Worm (Caenorhabditis elegans) whole organism, L2 larva: ENCODE data around the gene F44E7.5.

ENCODE experiments used
- C34F6.9 ChIP-seq: fragments of 150-350 bp; optimal IDR thresholded peaks from 2 replicates; lab custom pipeline; 2014; ENCODE audit warnings: missing biosample characterization, missing genetic modification characterization
- F13H6.1 ChIP-seq: sonication (generic microtip); optimal IDR thresholded peaks from 2 replicates; lab custom pipeline; 2016; ENCODE audit warnings: missing genetic modification characterization, missing compliant biosample characterization
- R02D3.7 ChIP-seq: fragments of 150-350 bp; optimal IDR thresholded peaks from 2 replicates; lab custom pipeline; 2014; ENCODE audit warnings: missing biosample characterization, missing genetic modification characterization
- Y55F3AM.14 ChIP-seq: fragments of 200-800 bp; sonication (Bioruptor generic); optimal IDR thresholded peaks from 2 replicates; lab custom pipeline; 2018; ENCODE audit warnings: mild to moderate bottlenecking, missing genetic modification characterization, missing compliant biosample characterization
- ZK546.5 ChIP-seq: sonication (generic microtip); optimal IDR thresholded peaks from 2 replicates; lab custom pipeline; 2017; ENCODE audit warnings: missing biosample characterization, missing genetic modification characterization
- alr-1 ChIP-seq: fragments of 150-350 bp; optimal IDR thresholded peaks from 2 replicates; lab custom pipeline; 2014; ENCODE audit warnings: missing biosample characterization, missing genetic modification characterization
- aly-2 ChIP-seq: fragments of 150-350 bp; optimal IDR thresholded peaks from 2 replicates; lab custom pipeline; 2014; ENCODE audit warnings: missing biosample characterization, missing genetic modification characterization
- ama-1 ChIP-seq: fragments of 150-350 bp; optimal IDR thresholded peaks from 2 replicates; lab custom pipeline; 2018; ENCODE audit warnings: inconsistent platforms
- blmp-1 ChIP-seq: sonication (generic microtip); optimal IDR thresholded peaks from 2 replicates; lab custom pipeline; 2017; ENCODE audit warnings: missing genetic modification characterization, mild to moderate bottlenecking, missing compliant biosample characterization, antibody characterized with exemption, moderate library complexity; ENCODE audit not compliant: insufficient read depth
- ceh-16 ChIP-seq: fragments of 150-350 bp; optimal IDR thresholded peaks from 2 replicates; lab custom pipeline; 2014; ENCODE audit warnings: missing biosample characterization, missing genetic modification characterization
- ceh-82 ChIP-seq: fragments of 150-350 bp; optimal IDR thresholded peaks from 2 replicates; lab custom pipeline; 2014; ENCODE audit warnings: missing biosample characterization, missing genetic modification characterization
- crh-2 ChIP-seq: sonication (generic microtip); optimal IDR thresholded peaks from 2 replicates; lab custom pipeline; 2017; ENCODE audit warnings: missing biosample characterization, missing genetic modification characterization
- dmd-4 ChIP-seq: sonication (generic microtip); optimal IDR thresholded peaks from 2 replicates; lab custom pipeline; 2017; ENCODE audit warnings: missing biosample characterization, missing genetic modification characterization
- egl-27 ChIP-seq: sonication (generic microtip); optimal IDR thresholded peaks from 3 replicates; lab custom pipeline; 2017; ENCODE audit warnings: missing biosample characterization, missing genetic modification reagents, missing genetic modification characterization
- elt-1 ChIP-seq: fragments of 150-350 bp; optimal IDR thresholded peaks from 2 replicates; lab custom pipeline; 2014; ENCODE audit warnings: missing biosample characterization, missing genetic modification characterization
- elt-3 ChIP-seq: sonication (generic microtip); optimal IDR thresholded peaks from 2 replicates; lab custom pipeline; 2017; ENCODE audit warnings: missing biosample characterization, missing genetic modification characterization
- fos-1 ChIP-seq: fragments of 150-350 bp; optimal IDR thresholded peaks from 2 replicates; lab custom pipeline; 2014; ENCODE audit warnings: missing biosample characterization, missing genetic modification characterization
- gmeb-1 ChIP-seq: fragments of 150-350 bp; optimal IDR thresholded peaks from 2 replicates; lab custom pipeline; 2014; ENCODE audit warnings: missing biosample characterization, missing genetic modification characterization
- lin-11 ChIP-seq: fragments of 150-350 bp; sonication (generic microtip); optimal IDR thresholded peaks from 2 replicates; lab custom pipeline; 2014; ENCODE audit warnings: missing biosample characterization, missing genetic modification characterization, inconsistent platforms, mixed read lengths
- lin-13 ChIP-seq: fragments of 150-350 bp; optimal IDR thresholded peaks from 2 replicates; lab custom pipeline; 2014; ENCODE audit warnings: missing biosample characterization, missing genetic modification reagents, missing genetic modification characterization
- lin-39 ChIP-seq: fragments of 150-350 bp; optimal IDR thresholded peaks from 2 replicates; lab custom pipeline; 2014; ENCODE audit warnings: missing biosample characterization, missing genetic modification reagents, missing genetic modification characterization
- lsy-2 ChIP-seq, 2 experiments: fragments of 150-350 bp in 1 of 2; sonication (generic microtip) in 1 of 2; optimal IDR thresholded peaks; 2 replicates each; lab custom pipeline; 2014 to 2017; ENCODE audit warnings: missing biosample characterization in 2 of 2, missing genetic modification characterization in 2 of 2
- mab-5 ChIP-seq: fragments of 150-350 bp; optimal IDR thresholded peaks from 2 replicates; lab custom pipeline; 2014; ENCODE audit warnings: missing biosample characterization, missing genetic modification characterization
- mbf-1 ChIP-seq: sonication (generic microtip); optimal IDR thresholded peaks from 2 replicates; lab custom pipeline; 2017; ENCODE audit warnings: missing biosample characterization, missing genetic modification characterization
- mdl-1 ChIP-seq, 2 experiments: fragments of 150-350 bp in 1 of 2; sonication (generic microtip) in 1 of 2; optimal IDR thresholded peaks; 2 replicates each; lab custom pipeline; 2017; ENCODE audit warnings: missing biosample characterization in 2 of 2, missing genetic modification characterization in 2 of 2
- nhr-10 ChIP-seq: sonication (generic microtip); optimal IDR thresholded peaks from 2 replicates; lab custom pipeline; 2017; ENCODE audit warnings: missing biosample characterization, missing genetic modification characterization
- nhr-11 ChIP-seq: fragments of 150-350 bp; optimal IDR thresholded peaks from 2 replicates; lab custom pipeline; 2014; ENCODE audit warnings: missing biosample characterization, missing genetic modification characterization
- nhr-12 ChIP-seq: fragments of 150-350 bp; optimal IDR thresholded peaks from 2 replicates; lab custom pipeline; 2014; ENCODE audit warnings: missing biosample characterization, missing genetic modification characterization
- nhr-129 ChIP-seq: fragments of 150-350 bp; optimal IDR thresholded peaks from 2 replicates; lab custom pipeline; 2014; ENCODE audit warnings: missing biosample characterization, missing genetic modification characterization
- nhr-21 ChIP-seq: fragments of 150-350 bp; optimal IDR thresholded peaks from 2 replicates; lab custom pipeline; 2014; ENCODE audit warnings: missing biosample characterization, missing genetic modification characterization
- nhr-23 ChIP-seq: fragments of 150-350 bp; optimal IDR thresholded peaks from 2 replicates; lab custom pipeline; 2014; ENCODE audit warnings: missing biosample characterization, missing genetic modification reagents, missing genetic modification characterization
- nhr-237 ChIP-seq: fragments of 150-350 bp; optimal IDR thresholded peaks from 2 replicates; lab custom pipeline; 2014; ENCODE audit warnings: missing biosample characterization, missing genetic modification characterization
- nhr-25 ChIP-seq: fragments of 150-350 bp; sonication (generic microtip); optimal IDR thresholded peaks from 3 replicates; lab custom pipeline; 2014; ENCODE audit warnings: missing biosample characterization, missing genetic modification characterization
- nhr-6 ChIP-seq: fragments of 150-350 bp; optimal IDR thresholded peaks from 2 replicates; lab custom pipeline; 2014; ENCODE audit warnings: missing biosample characterization, missing genetic modification characterization
- nhr-77 ChIP-seq: fragments of 150-350 bp; optimal IDR thresholded peaks from 2 replicates; lab custom pipeline; 2014; ENCODE audit warnings: missing biosample characterization, missing genetic modification characterization
- peb-1 ChIP-seq: fragments of 150-350 bp; optimal IDR thresholded peaks from 2 replicates; lab custom pipeline; 2014; ENCODE audit warnings: missing biosample characterization, missing genetic modification characterization
- sem-4 ChIP-seq: fragments of 150-350 bp; optimal IDR thresholded peaks from 2 replicates; lab custom pipeline; 2014; ENCODE audit warnings: missing biosample characterization, missing genetic modification reagents, missing genetic modification characterization
- skn-1 ChIP-seq: sonication (generic microtip); optimal IDR thresholded peaks from 2 replicates; lab custom pipeline; 2017; ENCODE audit warnings: missing biosample characterization, missing genetic modification characterization
- sma-3 ChIP-seq: sonication (generic microtip); optimal IDR thresholded peaks from 2 replicates; lab custom pipeline; 2016; ENCODE audit warnings: missing genetic modification reagents, missing genetic modification characterization, missing compliant biosample characterization
- sma-9 ChIP-seq, 2 experiments: fragments of 150-350 bp in 1 of 2; sonication (generic microtip) in 1 of 2; optimal IDR thresholded peaks; 2 replicates each; lab custom pipeline; 2014 to 2016; ENCODE audit warnings: missing genetic modification characterization in 2 of 2, mild to moderate bottlenecking in 1 of 2, missing biosample characterization in 1 of 2, missing compliant biosample characterization in 1 of 2, missing genetic modification reagents in 1 of 2, moderate library complexity in 1 of 2
- snpc-4 ChIP-seq: fragments of 150-350 bp; optimal IDR thresholded peaks from 2 replicates; lab custom pipeline; 2014; ENCODE audit warnings: missing biosample characterization, missing genetic modification characterization
- unc-39 ChIP-seq: fragments of 150-350 bp; optimal IDR thresholded peaks from 2 replicates; lab custom pipeline; 2014; ENCODE audit warnings: missing biosample characterization, missing genetic modification characterization
- unc-55 ChIP-seq: fragments of 150-350 bp; sonication (generic microtip); optimal IDR thresholded peaks from 3 replicates; lab custom pipeline; 2014; ENCODE audit warnings: missing biosample characterization, missing genetic modification reagents, missing genetic modification characterization
- unc-62 ChIP-seq: fragments of 150-350 bp; optimal IDR thresholded peaks from 2 replicates; lab custom pipeline; 2014; ENCODE audit warnings: missing biosample characterization, missing genetic modification reagents, missing genetic modification characterization
- zag-1 ChIP-seq: fragments of 150-350 bp; optimal IDR thresholded peaks from 2 replicates; lab custom pipeline; 2014; ENCODE audit warnings: missing biosample characterization, missing genetic modification characterization
- ztf-1 ChIP-seq: fragments of 200-800 bp; sonication (Bioruptor generic); conservative IDR thresholded peaks from 2 replicates; pipeline ENCODE4 v1.3.6; 2022; ENCODE audit warnings: missing genetic modification characterization, missing compliant biosample characterization
- ztf-11 ChIP-seq: sonication (generic microtip); optimal IDR thresholded peaks from 2 replicates; lab custom pipeline; 2017; ENCODE audit warnings: missing biosample characterization, missing genetic modification characterization
- ztf-4 ChIP-seq: fragments of 150-350 bp; optimal IDR thresholded peaks from 2 replicates; lab custom pipeline; 2014; ENCODE audit warnings: missing biosample characterization, missing genetic modification characterization

Gene F44E7.5

DNA sequence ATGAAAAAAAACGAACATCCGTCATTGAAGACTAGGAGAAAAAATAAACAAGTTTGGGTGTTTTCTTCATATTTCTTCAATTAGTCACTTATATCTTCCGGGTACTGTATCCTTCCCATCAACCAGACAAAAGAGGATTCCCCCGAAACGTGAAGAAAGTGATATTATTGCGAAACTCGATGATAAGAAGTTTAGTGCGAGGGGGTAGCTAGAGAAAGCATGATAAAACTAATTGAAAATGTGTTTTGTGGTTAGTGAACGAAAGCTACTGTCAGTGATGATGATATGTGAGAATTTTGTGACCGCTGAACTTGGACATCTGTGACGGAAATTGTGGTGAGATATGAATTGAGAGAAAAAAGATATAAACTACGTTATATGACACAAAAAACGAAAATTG, 42.2 kb upstream of the F44E7.5 start:
- TF ChIP-seq blmp-1, result peak; percentile 91
- no peak for TF ChIP-seq unc-39 (tag; lab: Kevin White, UChicago)
- no peak for TF ChIP-seq snpc-4
- no peak for TF ChIP-seq nhr-237 (tag; lab: Kevin White, UChicago)
- no peak for TF ChIP-seq lin-13 (GFP tag; lab: Kevin White, UChicago)
- no peak for TF ChIP-seq ceh-16 (tag; lab: Kevin White, UChicago)
- no peak for TF ChIP-seq nhr-77
- TF ChIP-seq nhr-10, result no peak
- no peak for TF ChIP-seq dmd-4
- TF ChIP-seq elt-3 (tag; lab: Kevin White, UChicago), result no peak
- no peak for TF ChIP-seq mab-5 (tag; lab: Kevin White, UChicago)
- TF ChIP-seq R02D3.7 (tag; lab: Kevin White, UChicago), result no peak
- TF ChIP-seq nhr-23, result no peak
- TF ChIP-seq aly-2 (tag; lab: Kevin White, UChicago), result no peak
- TF ChIP-seq crh-2, result peak; percentile 55
- no peak for TF ChIP-seq ceh-82 (tag; lab: Kevin White, UChicago)
- TF ChIP-seq peb-1, result no peak
- TF ChIP-seq sma-3 (GFP tag; lab: Kevin White, UChicago), result peak; percentile 90
- no peak for TF ChIP-seq zag-1 (tag; lab: Kevin White, UChicago)
- no peak for TF ChIP-seq F13H6.1 (tag; lab: Kevin White, UChicago)
- no peak for TF ChIP-seq alr-1 (tag; lab: Kevin White, UChicago)
- TF ChIP-seq ztf-1 (GFP tag; lab: Robert Waterston, UW), result no peak
- TF ChIP-seq ztf-4, result no peak
- peak; percentile 10 for TF ChIP-seq nhr-129
- TF ChIP-seq mdl-1 (tag; optimal IDR thresholded peaks at IDR 0.05; lab: Kevin White, UChicago), result peak; percentile 31 to 49
- no peak for TF ChIP-seq skn-1 (tag; lab: Kevin White, UChicago)
- TF ChIP-seq unc-62 (GFP tag; lab: Kevin White, UChicago), result no peak
- no peak for TF ChIP-seq ztf-11 (tag; lab: Kevin White, UChicago)
- no peak for TF ChIP-seq C34F6.9
- TF ChIP-seq ZK546.5 (tag; lab: Kevin White, UChicago), result no peak
- TF ChIP-seq nhr-21 (tag; lab: Kevin White, UChicago), result peak; percentile 90
- no peak for TF ChIP-seq unc-55 (GFP tag; lab: Kevin White, UChicago)
- no peak for TF ChIP-seq sem-4 (tag; lab: Kevin White, UChicago)
- no peak for TF ChIP-seq nhr-12 (tag; lab: Kevin White, UChicago)
- no peak for TF ChIP-seq Y55F3AM.14 (GFP tag; lab: Kevin White, UChicago)
- peak in 1 of 2 experiments; percentile 52 for TF ChIP-seq lsy-2 (tag; optimal IDR thresholded peaks at IDR 0.05; lab: Kevin White, UChicago)
- no peak for TF ChIP-seq lin-39 (tag; lab: Kevin White, UChicago)
- TF ChIP-seq nhr-25 (tag; lab: Kevin White, UChicago), result peak; percentile 79
- no peak for TF ChIP-seq elt-1 (tag; lab: Kevin White, UChicago)
- TF ChIP-seq sma-9 (GFP tag; optimal IDR thresholded peaks at IDR 0.05; lab: Kevin White, UChicago), result peak; percentile 92
- no peak for TF ChIP-seq sma-9 (tag; optimal IDR thresholded peaks at IDR 0.05; lab: Kevin White, UChicago)
- TF ChIP-seq nhr-6 (tag; lab: Kevin White, UChicago), result no peak
- TF ChIP-seq gmeb-1, result peak; percentile 12
- no peak for TF ChIP-seq mbf-1 (tag; lab: Kevin White, UChicago)
- no peak for TF ChIP-seq nhr-11 (tag; lab: Kevin White, UChicago)
- TF ChIP-seq ama-1 (lab: Kevin White, UChicago), result no peak
- no peak for TF ChIP-seq lin-11 (tag; lab: Kevin White, UChicago)
- TF ChIP-seq fos-1 (tag; lab: Kevin White, UChicago), result peak; percentile 91
- TF ChIP-seq egl-27 (tag; lab: Kevin White, UChicago), result peak; percentile 77
- TF ChIP-seq, all 48 proteins: peak for 12
